Fruit fly (Drosophila melanogaster) whole organism, embryonic: ENCODE results near the gene Frmd5.

Experiments
- ATbp ChIP-seq: fragments of 200-800 bp; sonication (Bioruptor generic); optimal IDR thresholded peaks from 2 replicates; lab custom pipeline; 2017; ENCODE audit warnings: missing biosample characterization, mild to moderate bottlenecking, missing genetic modification characterization, missing genetic modification reagents
- Atf-2 ChIP-seq: fragments of 200-800 bp; sonication (Bioruptor generic); optimal IDR thresholded peaks from 2 replicates; lab custom pipeline; 2016; ENCODE audit warnings: missing biosample characterization, missing genetic modification characterization
- Blimp-1 ChIP-seq: fragments of 200-800 bp; sonication (Bioruptor generic); optimal IDR thresholded peaks from 3 replicates; lab custom pipeline; 2018; ENCODE audit warnings: missing biosample characterization, missing genetic modification characterization, mild to moderate bottlenecking, moderate library complexity, missing genetic modification reagents
- CG10979 ChIP-seq: fragments of 200-800 bp; sonication (Bioruptor generic); optimal IDR thresholded peaks from 2 replicates; lab custom pipeline; 2018; ENCODE audit warnings: missing biosample characterization, mild to moderate bottlenecking, missing genetic modification characterization, moderate library complexity
- CG11085 ChIP-seq: fragments of 200-800 bp; sonication (Bioruptor generic); IDR thresholded peaks from 2 replicates; pipeline ENCODE4 v1.3.6; 2022; ENCODE audit warnings: missing biosample characterization, missing genetic modification characterization
- CG11560 ChIP-seq: fragments of 200-800 bp; sonication (Bioruptor generic); IDR thresholded peaks from 3 replicates; pipeline ENCODE4 v1.3.6; 2022; ENCODE audit warnings: missing biosample characterization, missing genetic modification characterization
- CG13287 ChIP-seq: fragments of 200-800 bp; sonication (Bioruptor generic); IDR thresholded peaks from 2 replicates; pipeline ENCODE4 v1.3.6; 2022; ENCODE audit warnings: missing biosample characterization, missing genetic modification characterization; ENCODE audit not compliant: partially characterized antibody
- CG14441 ChIP-seq: fragments of 200-800 bp; sonication (Bioruptor generic); IDR thresholded peaks from 2 replicates; pipeline ENCODE4 v1.3.6; 2022; ENCODE audit warnings: missing biosample characterization, missing genetic modification characterization
- CG15514 ChIP-seq: fragments of 200-800 bp; sonication (Bioruptor generic); optimal IDR thresholded peaks from 3 replicates; lab custom pipeline; 2017; ENCODE audit warnings: missing biosample characterization, missing genetic modification characterization, mild to moderate bottlenecking, moderate library complexity, missing genetic modification reagents
- CG15601 ChIP-seq: fragments of 200-800 bp; sonication (Bioruptor generic); optimal IDR thresholded peaks from 3 replicates; lab custom pipeline; 2019; ENCODE audit warnings: missing biosample characterization, mild to moderate bottlenecking, missing genetic modification characterization, moderate library complexity
- CG17328 ChIP-seq: fragments of 200-800 bp; sonication (Bioruptor generic); IDR thresholded peaks from 2 replicates; pipeline ENCODE4 v1.3.6; 2022; ENCODE audit warnings: missing biosample characterization, missing genetic modification characterization
- CG2712 ChIP-seq: fragments of 200-800 bp; optimal IDR thresholded peaks from 3 replicates; lab custom pipeline; 2019; ENCODE audit warnings: missing biosample characterization, mild to moderate bottlenecking, missing genetic modification characterization, moderate library complexity
- CG31365 ChIP-seq: fragments of 200-800 bp; sonication (Bioruptor generic); optimal IDR thresholded peaks from 2 replicates; lab custom pipeline; 2018; ENCODE audit warnings: missing biosample characterization, mild to moderate bottlenecking, missing genetic modification characterization
- CG32532 ChIP-seq: fragments of 200-800 bp; sonication (Bioruptor generic); IDR thresholded peaks from 2 replicates; pipeline ENCODE4 v1.3.6; 2022; ENCODE audit warnings: missing biosample characterization, missing genetic modification characterization
- CG33213 ChIP-seq: fragments of 200-800 bp; sonication (Bioruptor generic); optimal IDR thresholded peaks from 3 replicates; lab custom pipeline; 2016; ENCODE audit warnings: missing biosample characterization, missing genetic modification characterization
- CG34422 ChIP-seq: fragments of 200-800 bp; sonication (Bioruptor generic); IDR thresholded peaks from 3 replicates; pipeline ENCODE4 v1.3.6; 2022; ENCODE audit warnings: missing biosample characterization, missing genetic modification characterization
- CG3726 ChIP-seq: fragments of 200-800 bp; sonication (Bioruptor generic); IDR thresholded peaks from 3 replicates; pipeline ENCODE4, ENCODE4 v1.3.6; 2022; ENCODE audit warnings: missing biosample characterization, missing genetic modification characterization
- CG6791 ChIP-seq: fragments of 200-800 bp; sonication (Bioruptor generic); IDR thresholded peaks from 3 replicates; pipeline ENCODE4 v1.3.6; 2022; ENCODE audit warnings: missing biosample characterization, missing genetic modification characterization; ENCODE audit not compliant: partially characterized antibody
- CG7963 ChIP-seq: fragments of 200-800 bp; sonication (Bioruptor generic); IDR thresholded peaks from 3 replicates; pipeline ENCODE4 v1.3.6; 2022; ENCODE audit warnings: missing biosample characterization, missing genetic modification characterization; ENCODE audit not compliant: partially characterized antibody
- Doc3 ChIP-seq: fragments of 200-800 bp; sonication (Bioruptor generic); IDR thresholded peaks from 3 replicates; pipeline ENCODE4 v1.3.6; 2022; ENCODE audit warnings: missing biosample characterization, missing genetic modification characterization; ENCODE audit not compliant: partially characterized antibody
- Dp ChIP-seq: fragments of 200-800 bp; sonication (Bioruptor generic); optimal IDR thresholded peaks from 2 replicates; lab custom pipeline; 2018; ENCODE audit warnings: missing biosample characterization, mild to moderate bottlenecking, missing genetic modification characterization, moderate library complexity
- GATAe ChIP-seq: fragments of 200-800 bp; sonication (Bioruptor generic); conservative IDR thresholded peaks from 2 replicates; pipeline ENCODE4 v1.3.6; 2022; ENCODE audit warnings: missing biosample characterization, missing genetic modification characterization
- H2.0 ChIP-seq: fragments of 200-800 bp; sonication (Bioruptor generic); IDR thresholded peaks from 2 replicates; pipeline ENCODE4 v1.3.6; 2022; ENCODE audit warnings: missing biosample characterization, missing genetic modification characterization
- Hey ChIP-seq: fragments of 200-800 bp; sonication (Bioruptor generic); optimal IDR thresholded peaks from 3 replicates; lab custom pipeline; 2018; ENCODE audit warnings: missing biosample characterization, mild to moderate bottlenecking, missing genetic modification characterization
- Hr39 ChIP-seq: fragments of >200 bp; optimal IDR thresholded peaks from 2 replicates; lab custom pipeline; 2017
- Hsf ChIP-seq: fragments of 200-800 bp; sonication (Bioruptor generic); optimal IDR thresholded peaks from 3 replicates; lab custom pipeline; 2016; ENCODE audit warnings: missing biosample characterization, missing genetic modification characterization
- Max ChIP-seq: fragments of 200-800 bp; sonication (Bioruptor generic); optimal IDR thresholded peaks from 2 replicates; lab custom pipeline; 2016; ENCODE audit warnings: missing biosample characterization, mild to moderate bottlenecking, missing genetic modification characterization
- Ravus ChIP-seq: fragments of 200-800 bp; sonication (Bioruptor generic); IDR thresholded peaks from 2 replicates; pipeline ENCODE4 v1.3.6; 2022; ENCODE audit warnings: missing biosample characterization, missing genetic modification characterization
- Sin3A ChIP-seq: fragments of >200 bp; optimal IDR thresholded peaks from 2 replicates; lab custom pipeline; 2018
- Sry-δ ChIP-seq: fragments of 200-800 bp; sonication (Bioruptor generic); optimal IDR thresholded peaks from 2 replicates; lab custom pipeline; 2016; ENCODE audit warnings: missing biosample characterization, missing genetic modification characterization
- Xrp1 ChIP-seq: fragments of 200-800 bp; sonication (Bioruptor generic); IDR thresholded peaks from 2 replicates; pipeline ENCODE4 v1.3.6; 2022; ENCODE audit warnings: missing biosample characterization, missing genetic modification characterization
- ato ChIP-seq: fragments of 200-800 bp; sonication (Bioruptor generic); IDR thresholded peaks from 2 replicates; pipeline ENCODE4 v1.3.6; 2022; ENCODE audit warnings: missing biosample characterization, missing genetic modification characterization; ENCODE audit not compliant: partially characterized antibody
- crc ChIP-seq: fragments of 200-800 bp; sonication (Bioruptor generic); optimal IDR thresholded peaks from 2 replicates; lab custom pipeline; 2016; ENCODE audit warnings: missing biosample characterization, missing genetic modification characterization
- croc ChIP-seq: fragments of 200-800 bp; sonication (Bioruptor generic); conservative IDR thresholded peaks from 3 replicates; pipeline ENCODE4 v1.3.6; 2022; ENCODE audit warnings: missing biosample characterization, missing genetic modification characterization
- fu2 ChIP-seq: fragments of 200-800 bp; sonication (Bioruptor generic); optimal IDR thresholded peaks from 2 replicates; lab custom pipeline; 2016; ENCODE audit warnings: missing biosample characterization, missing genetic modification characterization
- gcm2 ChIP-seq: fragments of 200-800 bp; sonication (Bioruptor generic); optimal IDR thresholded peaks from 2 replicates; lab custom pipeline; 2016; ENCODE audit warnings: missing biosample characterization, missing genetic modification characterization
- gfzf ChIP-seq: fragments of 200-800 bp; sonication (Bioruptor generic); optimal IDR thresholded peaks from 2 replicates; lab custom pipeline; 2016; ENCODE audit warnings: missing biosample characterization, mild to moderate bottlenecking, missing genetic modification characterization, moderate library complexity
- h ChIP-seq: fragments of >200 bp; optimal IDR thresholded peaks from 2 replicates; lab custom pipeline; 2017
- knrl ChIP-seq: fragments of 200-800 bp; sonication (Bioruptor generic); IDR thresholded peaks from 3 replicates; pipeline ENCODE4 v1.3.6; 2022; ENCODE audit warnings: missing biosample characterization, missing genetic modification characterization; ENCODE audit not compliant: partially characterized antibody
- lilli ChIP-seq: fragments of 200-800 bp; sonication (Bioruptor generic); optimal IDR thresholded peaks from 3 replicates; lab custom pipeline; 2016; ENCODE audit warnings: missing biosample characterization, missing genetic modification characterization
- odd ChIP-seq: fragments of 200-800 bp; sonication (Bioruptor generic); optimal IDR thresholded peaks from 2 replicates; lab custom pipeline; 2017; ENCODE audit warnings: missing biosample characterization, mild to moderate bottlenecking, missing genetic modification characterization
- pzg ChIP-seq: fragments of 200-800 bp; sonication (Bioruptor generic); optimal IDR thresholded peaks from 3 replicates; lab custom pipeline; 2018; ENCODE audit warnings: missing biosample characterization, mild to moderate bottlenecking, missing genetic modification characterization, moderate library complexity
- rib ChIP-seq: fragments of 200-800 bp; sonication (Bioruptor generic); IDR thresholded peaks from 2 replicates; pipeline ENCODE4 v1.3.6; 2022; ENCODE audit warnings: missing biosample characterization, missing genetic modification characterization
- row ChIP-seq: fragments of 200-800 bp; sonication (Bioruptor generic); IDR thresholded peaks from 3 replicates; pipeline ENCODE4 v1.3.6; 2022; ENCODE audit warnings: missing biosample characterization, missing genetic modification characterization
- slbo ChIP-seq: fragments of 200-800 bp; sonication (Bioruptor generic); IDR thresholded peaks from 2 replicates; pipeline ENCODE4 v1.3.6; 2022; ENCODE audit warnings: missing biosample characterization, missing genetic modification characterization
- sna ChIP-seq: fragments of 200-800 bp; sonication (Bioruptor generic); IDR thresholded peaks from 2 replicates; pipeline ENCODE4 v1.3.6; 2022; ENCODE audit warnings: missing biosample characterization, missing genetic modification characterization; ENCODE audit not compliant: partially characterized antibody
- sob ChIP-seq: fragments of 200-800 bp; sonication (Bioruptor generic); IDR thresholded peaks from 2 replicates; pipeline ENCODE4 v1.3.6; 2022; ENCODE audit warnings: missing biosample characterization, missing genetic modification characterization
- sqz ChIP-seq: fragments of 200-800 bp; sonication (Bioruptor generic); optimal IDR thresholded peaks from 3 replicates; lab custom pipeline; 2018; ENCODE audit warnings: missing biosample characterization, mild to moderate bottlenecking, missing genetic modification characterization
- ssp ChIP-seq: fragments of 200-800 bp; sonication (Bioruptor generic); IDR thresholded peaks from 2 replicates; pipeline ENCODE4 v1.3.6; 2022; ENCODE audit warnings: missing biosample characterization, missing genetic modification characterization
- stwl ChIP-seq: fragments of 200-800 bp; sonication (Bioruptor generic); optimal IDR thresholded peaks from 3 replicates; lab custom pipeline; 2018; ENCODE audit warnings: missing biosample characterization, mild to moderate bottlenecking, missing genetic modification characterization, moderate library complexity
- wek ChIP-seq: fragments of 200-800 bp; sonication (Bioruptor generic); optimal IDR thresholded peaks from 3 replicates; lab custom pipeline; 2018; ENCODE audit warnings: missing biosample characterization, mild to moderate bottlenecking, missing genetic modification characterization, moderate library complexity

Frmd5 gene

DNA sequence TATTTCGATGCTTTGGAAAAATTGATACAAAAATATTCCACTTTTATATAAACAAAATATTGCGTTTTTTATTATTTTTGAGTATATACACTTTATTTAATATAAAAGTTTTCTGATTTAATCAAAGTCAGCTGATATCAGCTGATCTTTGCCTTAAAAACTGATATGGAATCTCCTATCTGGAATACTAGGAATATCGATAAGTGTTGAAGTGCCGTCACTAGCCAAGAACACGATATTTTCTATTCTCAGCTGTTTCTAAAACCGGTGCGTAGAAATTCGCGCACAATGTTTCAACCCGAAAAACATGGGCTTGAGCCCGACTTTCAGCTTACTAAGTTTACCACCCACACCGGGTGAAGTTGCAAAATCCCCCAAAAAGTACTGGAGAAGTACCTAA lies 1.8 kb upstream of the Frmd5 start, which contains the start of gene Sps2 (continued):
- no peak for TF ChIP-seq Xrp1 (GFP tag; lab: Robert Waterston, UW)
- no peak for TF ChIP-seq Atf-2 (GFP tag; lab: Kevin White, UChicago)
- TF ChIP-seq Hr39 (lab: Kevin White, UChicago): no peak
- TF ChIP-seq ATbp (GFP tag; lab: Kevin White, UChicago): no peak
- no peak for TF ChIP-seq Hsf (GFP tag; lab: Kevin White, UChicago)
- peak; percentile 48; the same call in 1 of the 3 replicates for TF ChIP-seq CG34422 (GFP tag; lab: Robert Waterston, UW)
- TF ChIP-seq fu2: no peak
- TF ChIP-seq CG15601: peak; percentile 30
- TF ChIP-seq CG11560 (tag; lab: Robert Waterston, UW): no peak
- TF ChIP-seq CG32532 (GFP tag; lab: Robert Waterston, UW): peak; percentile 37; the same call in 1 of the 2 replicates
- TF ChIP-seq CG13287 (GFP tag; lab: Robert Waterston, UW): peak; percentile 85
- TF ChIP-seq CG7963 (GFP tag; lab: Robert Waterston, UW): peak; percentile 52; the same call in 1 of the 3 replicates
- peak; percentile 37; the same call in 1 of the 2 replicates for TF ChIP-seq CG14441 (GFP tag; lab: Robert Waterston, UW)
- TF ChIP-seq sna: peak; percentile 66
- TF ChIP-seq Dp (GFP tag; lab: Kevin White, UChicago): peak; percentile 18
- peak; percentile 4 for TF ChIP-seq wek (GFP tag; lab: Kevin White, UChicago)
- no peak for TF ChIP-seq Hey (tag; lab: Kevin White, UChicago)
- TF ChIP-seq sob: 0 out of 2 replicates have a peak, but pooled peaks have one; percentile 30
- peak; percentile 3 for TF ChIP-seq Max (GFP tag; lab: Kevin White, UChicago)
- no peak for TF ChIP-seq sqz
- no peak for TF ChIP-seq H2.0 (GFP tag; lab: Robert Waterston, UW)
- TF ChIP-seq rib (GFP tag; lab: Robert Waterston, UW): no peak
- no peak for TF ChIP-seq crc (GFP tag; lab: Kevin White, UChicago)
- peak; percentile 77 for TF ChIP-seq row (GFP tag; lab: Robert Waterston, UW)
- peak; percentile 27; the same call in 1 of the 2 replicates for TF ChIP-seq CG17328 (GFP tag; lab: Robert Waterston, UW)
- peak; percentile 27; the same call in 1 of the 2 replicates for TF ChIP-seq GATAe (GFP tag; lab: Robert Waterston, UW)
- no peak for TF ChIP-seq CG33213 (GFP tag; lab: Kevin White, UChicago)
- peak; percentile 57 for TF ChIP-seq stwl (tag; lab: Kevin White, UChicago)
- peak; percentile 51 for TF ChIP-seq CG15514
- TF ChIP-seq ssp: peak; percentile 17; the same call in 1 of the 2 replicates
- peak; percentile 51; the same call in 1 of the 2 replicates for TF ChIP-seq ato (GFP tag; lab: Robert Waterston, UW)
- TF ChIP-seq knrl (GFP tag; lab: Robert Waterston, UW): peak; percentile 75; the same call in 2 of the 3 replicates
- no peak for TF ChIP-seq Sin3A (lab: Kevin White, UChicago)
- TF ChIP-seq Doc3 (GFP tag; lab: Robert Waterston, UW): peak; percentile 78
- TF ChIP-seq gcm2: no peak
- peak; percentile 24 for TF ChIP-seq CG10979 (tag; lab: Kevin White, UChicago)
- peak; percentile 83 for TF ChIP-seq CG6791 (GFP tag; lab: Robert Waterston, UW)
- no peak for TF ChIP-seq CG3726 (GFP tag; lab: Robert Waterston, UW)
- TF ChIP-seq Ravus: no peak
- TF ChIP-seq CG2712 (tag; lab: Kevin White, UChicago): peak; percentile 45
- TF ChIP-seq Sry-δ (GFP tag; lab: Kevin White, UChicago): peak; percentile 84
- no peak for TF ChIP-seq croc (GFP tag; lab: Robert Waterston, UW)
- peak; percentile 18 for TF ChIP-seq lilli (GFP tag; lab: Kevin White, UChicago)
- TF ChIP-seq slbo (GFP tag; lab: Robert Waterston, UW): no peak; the same call in 1 of the 2 replicates
- no peak for TF ChIP-seq odd
- no peak for TF ChIP-seq CG31365 (tag; lab: Kevin White, UChicago)
- TF ChIP-seq CG11085 (GFP tag; lab: Robert Waterston, UW): no peak
- TF ChIP-seq gfzf (GFP tag; lab: Kevin White, UChicago): peak; percentile 12
- TF ChIP-seq h (lab: Kevin White, UChicago): no peak
- TF ChIP-seq Blimp-1: no peak
- peak; percentile 54 for TF ChIP-seq pzg (GFP tag; lab: Kevin White, UChicago)
